Worm (Caenorhabditis elegans): ENCODE results near the gene ptr-9.

ptr-9 gene

DNA sequence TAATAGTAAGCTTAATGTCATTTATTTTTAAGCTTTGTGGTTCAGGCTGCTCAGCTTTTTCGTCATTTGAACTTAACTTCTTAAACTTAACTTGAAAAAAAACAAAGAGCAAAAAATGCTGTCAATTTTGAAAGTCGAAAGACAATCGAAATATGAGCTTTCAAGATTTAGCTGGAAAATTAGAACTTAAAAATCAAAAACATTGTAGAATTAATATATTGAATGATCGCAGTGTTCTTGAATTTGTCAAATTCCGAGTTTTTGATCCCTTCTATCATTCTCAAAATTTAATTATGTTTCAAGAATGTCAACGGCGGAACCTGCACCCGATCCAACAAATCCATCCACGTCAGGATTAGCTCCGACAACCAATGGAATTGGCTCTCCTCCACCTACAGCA, 19.8 kb upstream of the ptr-9 start, which contains the start of gene tax-4:
tax-4 (plus strand) TSS at position 301 of the 400 bp plus-strand sequence.
- TF ChIP-seq ceh-79 (tag; optimal IDR thresholded peaks at IDR 0.05) (no peak), lin-26 (GFP tag; IDR thresholded peaks at IDR 0.05) (no peak), K11D2.4 (GFP tag; IDR thresholded peaks at IDR 0.05) (no peak), attf-5 (GFP tag; optimal IDR thresholded peaks at IDR 0.05) (no peak), F57A8.1 (GFP tag; optimal IDR thresholded peaks at IDR 0.05) (no peak), sea-2 (GFP tag; IDR thresholded peaks at IDR 0.05) (no peak), ceh-91 (GFP tag; IDR thresholded peaks at IDR 0.05) (no peak), sptf-2 (GFP tag; optimal IDR thresholded peaks at IDR 0.05) (no peak), aptf-3 (GFP tag; IDR thresholded peaks at IDR 0.05) (no peak), tlf-1 (GFP tag; optimal IDR thresholded peaks at IDR 0.05) (no peak), fkh-3 (tag; optimal IDR thresholded peaks at IDR 0.05) (no peak), repo-1 (tag; optimal IDR thresholded peaks at IDR 0.05) (no peak), attf-6 (GFP tag; IDR thresholded peaks at IDR 0.05) (no peak), tbx-9 (tag; optimal IDR thresholded peaks at IDR 0.05; ENCODE audit: borderline replicate concordance) (no peak), unc-130 (GFP tag; optimal IDR thresholded peaks at IDR 0.05) (no peak), somi-1 (GFP tag; optimal IDR thresholded peaks at IDR 0.05) (no peak), bed-2 (GFP tag; IDR thresholded peaks at IDR 0.05) (no peak), mel-28 (tag; optimal IDR thresholded peaks at IDR 0.05; ENCODE audit: borderline replicate concordance) (no peak)

DNA sequence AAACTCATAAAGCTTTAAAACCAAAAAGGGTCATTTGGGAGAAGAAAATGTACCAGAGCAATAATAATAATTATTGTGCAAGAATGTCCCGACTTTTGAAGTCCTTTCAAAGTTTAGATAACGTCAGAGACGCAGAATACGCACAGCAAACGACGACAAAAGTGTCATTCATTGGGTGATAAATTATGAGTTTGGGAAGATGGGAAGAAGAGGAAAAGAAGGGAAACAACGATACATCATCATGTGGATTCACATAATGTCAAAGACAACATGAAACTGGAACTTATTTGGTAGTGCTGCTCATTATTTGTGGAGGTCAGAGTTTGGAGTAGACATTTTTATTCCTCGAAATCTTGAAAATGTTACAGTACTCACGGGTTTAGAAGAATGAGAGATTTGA, 16.4 kb upstream of the ptr-9 start:
- TF ChIP-seq madf-6 (GFP tag; IDR thresholded peaks at IDR 0.05) = no peak
- no peak for TF ChIP-seq F55B11.4 (tag; optimal IDR thresholded peaks at IDR 0.05; ENCODE audit: borderline replicate concordance, insufficient read depth)
- no peak for TF ChIP-seq cebp-2 (GFP tag; IDR thresholded peaks at IDR 0.05)

DNA sequence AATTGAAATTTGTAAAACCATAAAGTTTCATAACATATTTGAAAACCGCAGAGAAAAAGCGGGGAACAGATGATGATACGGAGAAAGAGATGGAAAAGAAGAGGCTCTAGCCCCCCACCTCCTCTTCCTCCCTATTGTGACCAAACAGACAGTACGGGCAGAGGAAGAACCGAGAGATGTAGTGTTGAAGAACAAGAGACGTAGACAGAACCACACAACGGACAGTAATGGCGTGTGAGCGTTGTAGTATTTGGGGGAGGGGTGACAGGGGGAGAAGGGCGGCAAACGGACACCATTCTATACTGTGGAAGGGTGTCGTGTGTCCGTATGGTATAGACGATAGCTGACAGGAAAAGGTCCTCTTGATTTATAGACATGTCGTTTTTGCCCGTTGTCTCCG, 14.6 kb upstream of the ptr-9 start:
- TF ChIP-seq hlh-26 (GFP tag; conservative IDR thresholded peaks at IDR 0.05) (no peak), B0019.2 (GFP tag; conservative IDR thresholded peaks at IDR 0.05) (no peak), nhr-80 (tag; optimal IDR thresholded peaks at IDR 0.05) (peak; percentile 47), hmg-1.2 (GFP tag; IDR thresholded peaks at IDR 0.05) (peak; percentile 77; the same call in 1 of the 2 replicates)

DNA sequence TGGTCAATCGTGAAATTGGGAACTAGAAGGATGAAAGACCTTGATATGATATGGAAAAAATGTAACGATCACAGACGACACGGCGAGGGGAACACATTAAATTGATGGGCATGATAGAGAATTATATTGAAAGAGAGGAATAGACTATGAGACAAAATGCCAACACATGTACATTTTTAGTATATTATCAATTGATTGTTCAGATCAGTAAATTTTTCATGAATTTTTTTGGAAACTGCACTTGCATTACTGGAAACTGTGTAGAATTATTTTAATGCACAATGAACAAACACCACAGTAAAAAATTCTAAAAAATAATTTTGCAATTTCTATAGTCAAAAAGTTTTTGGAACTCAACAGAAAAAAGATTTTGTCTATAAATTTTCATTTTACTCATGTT, 11.8 kb upstream of the ptr-9 start:
- TF ChIP-seq lin-35 (GFP tag; optimal IDR thresholded peaks at IDR 0.05) (no peak), attf-3 (GFP tag; conservative IDR thresholded peaks at IDR 0.05) (no peak), lag-1 (GFP tag; IDR thresholded peaks at IDR 0.05) (no peak), Y79H2A.3 (GFP tag; conservative IDR thresholded peaks at IDR 0.05) (no peak), lin-40 (tag; optimal IDR thresholded peaks at IDR 0.05) (no peak), B0261.1 (tag; optimal IDR thresholded peaks at IDR 0.05) (no peak), ekl-4 (GFP tag; IDR thresholded peaks at IDR 0.05) (no peak)

DNA sequence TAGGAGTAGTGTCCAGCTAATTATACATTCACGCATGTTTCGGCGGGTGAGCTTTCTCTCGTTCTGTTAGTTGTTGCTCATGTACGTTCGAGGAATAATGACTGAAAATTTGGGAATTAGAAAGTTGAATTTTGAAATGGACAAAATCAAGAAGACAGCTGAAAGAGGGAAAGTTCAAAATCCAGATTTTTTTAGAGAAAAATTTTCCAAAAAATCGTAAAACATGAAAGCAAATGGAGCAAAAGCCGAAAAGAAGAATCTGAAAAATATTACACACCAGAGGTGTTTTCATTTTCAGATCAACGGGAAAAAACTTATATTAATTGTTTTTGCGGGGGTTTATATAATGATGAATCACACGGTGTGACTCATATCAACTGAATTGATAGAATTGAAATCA, 11.2 kb upstream of the ptr-9 start, which contains the start of gene ina-1:
ina-1 (minus strand) TSS at position 101 of the 400 bp plus-strand sequence.
- no peak for TF ChIP-seq madf-3 (GFP tag; IDR thresholded peaks at IDR 0.05)

Measured in whole organism, young adult.